Fruit fly (Drosophila melanogaster): ENCODE results near the gene ksh.

The ksh gene

dm6 chrX:19520888-19521287 lies 26.1 kb upstream of the ksh start (continued):
- no peak for TF ChIP-seq hkb (optimal IDR thresholded peaks at IDR 0.05)
- no peak for TF ChIP-seq hkb (GFP tag; IDR thresholded peaks at IDR 0.05)
- no peak for TF ChIP-seq CG34376 (GFP tag; optimal IDR thresholded peaks at IDR 0.05)
- TF ChIP-seq CG31388 (GFP tag; optimal IDR thresholded peaks at IDR 0.05): no peak
- TF ChIP-seq CG10321 (GFP tag; IDR thresholded peaks at IDR 0.05): no peak
- peak in 1 of 2 experiments; percentile 74 for TF ChIP-seq Hr78 (GFP tag; optimal IDR thresholded peaks at IDR 0.05)
- TF ChIP-seq CG7556 (GFP tag; optimal IDR thresholded peaks at IDR 0.05): no peak
- TF ChIP-seq slp2 (GFP tag; optimal IDR thresholded peaks at IDR 0.05): no peak
- TF ChIP-seq gfzf (GFP tag; optimal IDR thresholded peaks at IDR 0.05): no peak
- no peak for TF ChIP-seq bab2 (GFP tag; optimal IDR thresholded peaks at IDR 0.05)
- TF ChIP-seq CG1832 (GFP tag; optimal IDR thresholded peaks at IDR 0.05): peak; percentile 51
- no peak for TF ChIP-seq Antp (GFP tag; optimal IDR thresholded peaks at IDR 0.05)
- TF ChIP-seq CG15601 (tag; optimal IDR thresholded peaks at IDR 0.05): no peak
- TF ChIP-seq grn (GFP tag; optimal IDR thresholded peaks at IDR 0.05): peak; percentile 81
- no peak for TF ChIP-seq jing (GFP tag; optimal IDR thresholded peaks at IDR 0.05)
- peak; percentile 89 for TF ChIP-seq bigmax (GFP tag; optimal IDR thresholded peaks at IDR 0.05)
- TF ChIP-seq Atf-2 (GFP tag; optimal IDR thresholded peaks at IDR 0.05): no peak
- no peak for TF ChIP-seq BEAF-32 (GFP tag; optimal IDR thresholded peaks at IDR 0.05)
- TF ChIP-seq CG12769 (tag; optimal IDR thresholded peaks at IDR 0.05): no peak
- no peak for TF ChIP-seq Lhr (GFP tag; optimal IDR thresholded peaks at IDR 0.05)
- 0 out of 2 replicates have a peak, but pooled peaks have one; percentile 15 for TF ChIP-seq Scr (GFP tag; IDR thresholded peaks at IDR 0.05; ENCODE audit: partially characterized antibody)
- no peak for TF ChIP-seq NC2α (GFP tag; optimal IDR thresholded peaks at IDR 0.05)
- TF ChIP-seq Usf (GFP tag; optimal IDR thresholded peaks at IDR 0.05): no peak
- TF ChIP-seq CrebB (tag; optimal IDR thresholded peaks at IDR 0.05): no peak
- TF ChIP-seq CG9797 (GFP tag; optimal IDR thresholded peaks at IDR 0.05): no peak
- no peak for TF ChIP-seq CG13894 (tag; optimal IDR thresholded peaks at IDR 0.05)
- no peak for TF ChIP-seq exex (tag; optimal IDR thresholded peaks at IDR 0.05)
- TF ChIP-seq crol (GFP tag; IDR thresholded peaks at IDR 0.05): peak; percentile 78
- TF ChIP-seq CG6254 (GFP tag; optimal IDR thresholded peaks at IDR 0.05): no peak
- TF ChIP-seq MESR4 (GFP tag; optimal IDR thresholded peaks at IDR 0.05): peak; percentile 29

- TF ChIP-seq Spps (tag; optimal IDR thresholded peaks at IDR 0.05) (no peak), CG2116 (GFP tag; optimal IDR thresholded peaks at IDR 0.05) (peak; percentile 50), CG15073 (GFP tag; optimal IDR thresholded peaks at IDR 0.05) (no peak), crp (GFP tag; optimal IDR thresholded peaks at IDR 0.05) (no peak), CG7556 (GFP tag; optimal IDR thresholded peaks at IDR 0.05) (no peak), E2f2 (GFP tag; IDR thresholded peaks at IDR 0.05) (peak; percentile 88), ftz-f1 (GFP tag; optimal IDR thresholded peaks at IDR 0.05) (no peak), Dp (GFP tag; optimal IDR thresholded peaks at IDR 0.05) (peak; percentile 81), hbn (GFP tag; IDR thresholded peaks at IDR 0.05; ENCODE audit: partially characterized antibody) (peak; percentile 19; the same call in 1 of the 2 replicates), esg (GFP tag; conservative IDR thresholded peaks at IDR 0.05) (no peak), CTCF (GFP tag; optimal IDR thresholded peaks at IDR 0.05) (peak; percentile 58), pzg (GFP tag; optimal IDR thresholded peaks at IDR 0.05) (peak; percentile 14), Dref (GFP tag; IDR thresholded peaks at IDR 0.05) (0 out of 2 replicates have a peak, but pooled peaks have one; percentile 24)
These were observed 25.6 kb upstream of the ksh start for dm6 chrX:19520376-19520775.
